Worm (Caenorhabditis elegans): ENCODE data around the gene C36A4.10.
A peak's percentile ranks its signal among the peaks of the same experiment; 100 is the strongest.

The C36A4.10 gene

DNA sequence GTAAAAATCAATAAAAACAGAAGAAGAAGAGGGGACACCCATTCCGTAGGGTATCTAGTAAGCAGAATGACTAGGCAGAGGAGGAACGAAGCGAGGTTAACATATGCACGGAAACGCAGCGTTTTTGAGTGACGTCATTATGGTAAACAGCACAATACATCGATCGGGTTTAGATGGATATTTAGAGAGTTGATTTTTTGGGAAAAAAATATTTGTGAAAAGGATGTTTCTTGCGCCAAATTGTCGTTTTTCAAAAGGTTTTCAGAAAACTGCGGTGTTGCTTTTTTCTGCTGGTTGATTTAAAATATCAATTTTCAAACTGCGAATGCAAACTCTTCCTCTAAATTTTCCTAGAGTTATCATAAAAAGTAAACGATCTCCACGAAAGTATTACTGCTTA, at the start of gene C36A4.10:
TSS of gene C36A4.10 (minus strand) at position 101 of the 400 bp plus-strand sequence.
- no peak for TF ChIP-seq aly-1 (tag; optimal IDR thresholded peaks at IDR 0.05)
- no peak for TF ChIP-seq hnd-1 (tag; optimal IDR thresholded peaks at IDR 0.05)
- TF ChIP-seq tbx-11 (GFP tag; IDR thresholded peaks at IDR 0.05) = no peak
- TF ChIP-seq sea-1 (GFP tag; conservative IDR thresholded peaks at IDR 0.05) = no peak
- TF ChIP-seq ama-1 (optimal IDR thresholded peaks at IDR 0.05) = no peak
- TF ChIP-seq ceh-13 (GFP tag; optimal IDR thresholded peaks at IDR 0.05) = no peak
- TF ChIP-seq ets-7 (tag; optimal IDR thresholded peaks at IDR 0.05) = no peak
- no peak for TF ChIP-seq B0310.2 (tag; optimal IDR thresholded peaks at IDR 0.05)
- no peak for TF ChIP-seq F13C5.2 (tag; optimal IDR thresholded peaks at IDR 0.05)

DNA sequence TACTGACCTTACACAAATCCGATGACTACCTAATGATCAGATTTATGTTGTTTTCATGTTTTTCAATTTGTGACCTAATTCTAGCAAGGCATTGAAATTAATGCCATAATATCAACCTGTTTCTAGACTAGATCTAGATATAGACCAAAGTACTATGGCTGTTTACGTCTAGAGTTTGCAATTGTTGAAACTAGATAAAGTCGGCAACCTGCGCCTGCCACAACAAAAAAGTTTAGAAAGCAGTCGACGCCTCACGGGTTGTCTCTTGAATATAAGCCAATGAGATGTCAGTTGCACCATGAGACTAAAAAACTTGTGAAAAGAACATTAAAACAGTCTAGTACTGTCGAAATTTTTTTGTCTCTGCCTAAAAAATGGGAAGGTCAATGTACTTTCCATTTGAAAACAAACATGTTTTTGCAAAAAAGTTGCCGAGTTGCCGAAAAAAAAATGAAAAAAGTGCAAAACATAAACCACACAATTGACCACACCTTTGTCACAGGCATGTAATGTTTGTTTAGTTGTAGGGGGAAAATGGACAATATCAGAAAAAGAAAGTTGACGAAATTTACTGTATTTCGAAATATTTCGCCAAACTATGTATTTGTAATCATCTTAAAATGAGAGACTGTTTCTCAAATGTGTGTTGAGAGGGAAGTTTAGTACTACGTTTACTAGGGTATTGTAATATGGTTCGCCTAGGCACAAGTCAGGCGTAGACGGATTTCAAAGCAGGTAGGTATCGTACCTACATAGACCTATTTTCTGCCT, 47.9 kb upstream of the C36A4.10 start:
- TF ChIP-seq aly-1 (tag; optimal IDR thresholded peaks at IDR 0.05) (no peak), ets-7 (tag; optimal IDR thresholded peaks at IDR 0.05) (no peak), tbx-37 (GFP tag; conservative IDR thresholded peaks at IDR 0.05) (no peak), scrt-1 (GFP tag; IDR thresholded peaks at IDR 0.05) (no peak), tbx-11 (GFP tag; IDR thresholded peaks at IDR 0.05) (no peak), ceh-36 (tag; optimal IDR thresholded peaks at IDR 0.05) (no peak), ama-1 (optimal IDR thresholded peaks at IDR 0.05) (no peak), pes-1 (GFP tag; IDR thresholded peaks at IDR 0.05) (no peak), hmg-4 (GFP tag; optimal IDR thresholded peaks at IDR 0.05) (no peak), F13C5.2 (tag; optimal IDR thresholded peaks at IDR 0.05) (no peak), tra-4 (tag; optimal IDR thresholded peaks at IDR 0.05) (no peak), sea-1 (GFP tag; conservative IDR thresholded peaks at IDR 0.05) (no peak)

DNA sequence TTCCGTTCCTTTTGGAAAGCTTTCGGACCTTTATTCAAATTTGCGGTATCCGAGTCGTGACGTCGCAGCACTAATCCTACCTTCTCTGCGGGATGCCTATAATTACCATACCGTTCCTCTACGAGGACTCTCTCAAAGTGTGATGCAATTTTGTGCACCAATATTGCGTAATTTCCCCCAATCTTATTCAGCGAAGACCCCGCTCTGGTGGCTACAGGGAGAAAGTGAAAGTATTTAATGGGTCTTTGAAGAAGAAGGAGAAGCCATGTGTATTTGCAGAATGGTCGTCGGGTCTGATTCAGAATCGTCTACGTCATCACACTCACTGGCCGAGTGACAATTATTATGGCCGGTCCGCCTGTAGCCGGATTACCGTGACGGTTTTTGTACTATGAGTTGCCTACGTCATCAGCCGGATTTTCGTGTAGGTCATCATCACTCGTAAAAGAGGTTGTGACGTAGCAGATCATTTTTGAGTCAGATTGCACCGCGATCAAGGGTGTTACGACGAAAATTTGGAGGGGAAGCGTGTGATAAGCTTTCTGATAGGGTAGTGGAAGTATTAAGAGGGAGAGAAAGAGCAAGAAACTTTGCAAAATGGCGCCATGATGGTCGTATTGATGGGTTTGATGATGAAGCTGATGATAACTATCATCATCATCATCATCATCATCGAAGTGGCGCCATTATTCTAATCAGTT, 45.1 kb upstream of the C36A4.10 start:
- TF ChIP-seq sea-1 (GFP tag; conservative IDR thresholded peaks at IDR 0.05) = no peak
- TF ChIP-seq ceh-36 (tag; optimal IDR thresholded peaks at IDR 0.05) = peak; percentile 56

DNA sequence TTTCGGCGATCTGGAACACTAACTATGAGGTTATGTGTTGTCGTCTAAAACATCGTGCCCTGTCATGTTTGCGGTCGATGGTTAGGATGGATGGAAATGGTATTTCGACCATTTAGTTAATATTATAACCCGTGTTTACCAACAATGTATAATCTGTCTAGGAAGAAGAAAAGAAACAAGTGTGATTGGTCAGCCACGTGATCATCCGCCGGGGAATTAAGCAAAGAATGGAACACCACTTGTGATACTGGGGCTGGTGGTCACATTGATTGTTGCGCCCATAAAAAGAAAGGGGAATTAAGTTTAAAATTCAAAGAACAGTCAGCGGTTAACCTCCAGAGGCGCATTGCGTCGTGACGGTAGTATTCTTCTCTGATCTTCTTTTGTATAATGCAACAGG, 44.3 kb upstream of the C36A4.10 start:
- TF ChIP-seq ama-1 (optimal IDR thresholded peaks at IDR 0.05) (no peak), pes-1 (GFP tag; IDR thresholded peaks at IDR 0.05) (no peak), hnd-1 (tag; optimal IDR thresholded peaks at IDR 0.05) (no peak), ceh-13 (GFP tag; optimal IDR thresholded peaks at IDR 0.05) (no peak), B0310.2 (tag; optimal IDR thresholded peaks at IDR 0.05) (no peak), F13C5.2 (tag; optimal IDR thresholded peaks at IDR 0.05) (no peak), hmg-4 (GFP tag; optimal IDR thresholded peaks at IDR 0.05) (no peak), tbx-11 (GFP tag; IDR thresholded peaks at IDR 0.05) (no peak), hmbx-1 (tag; optimal IDR thresholded peaks at IDR 0.05) (no peak), sea-1 (GFP tag; conservative IDR thresholded peaks at IDR 0.05) (no peak)

DNA sequence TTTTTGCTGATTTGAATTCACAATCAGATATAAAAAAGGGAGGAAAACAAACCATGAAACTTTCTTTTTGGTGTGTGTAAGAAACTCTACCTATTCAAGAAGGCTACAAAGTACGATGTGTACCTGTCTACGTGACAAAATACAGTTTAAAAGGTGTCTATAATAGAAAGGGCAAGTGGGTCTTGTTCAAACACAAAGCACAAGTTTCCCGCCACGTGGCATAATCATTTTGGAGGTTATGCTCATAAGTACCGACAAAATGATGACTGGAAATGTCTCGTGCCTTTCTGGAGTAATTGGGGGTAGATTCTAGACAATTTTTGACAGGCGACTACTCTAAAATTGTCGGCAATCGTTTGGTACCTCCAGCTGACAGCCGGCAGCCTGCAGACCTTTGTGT, 43.6 kb upstream of the C36A4.10 start:
- TF ChIP-seq hmbx-1 (tag; optimal IDR thresholded peaks at IDR 0.05) = no peak

DNA sequence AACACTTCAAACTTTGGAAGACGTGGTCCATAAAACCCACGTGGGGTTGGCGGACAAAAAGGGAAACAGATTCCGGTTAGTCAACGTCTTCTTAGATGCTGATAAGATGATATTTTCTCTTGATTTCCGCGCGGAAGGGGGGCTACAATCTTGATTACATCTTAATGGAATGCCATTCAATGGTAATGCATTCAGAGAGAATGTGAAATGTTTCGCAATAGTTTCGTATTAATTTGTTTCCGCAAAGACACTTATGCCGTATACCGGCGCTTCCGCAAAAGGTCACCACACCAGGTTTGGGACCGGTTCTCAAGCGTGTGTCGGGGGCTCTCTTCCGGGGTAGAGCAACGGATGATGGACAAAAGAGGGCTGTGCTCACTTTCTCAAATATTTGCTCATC, 43.2 kb upstream of the C36A4.10 start:
- no peak for TF ChIP-seq hnd-1 (tag; optimal IDR thresholded peaks at IDR 0.05)
- TF ChIP-seq B0310.2 (tag; optimal IDR thresholded peaks at IDR 0.05) = no peak
- TF ChIP-seq tbx-37 (GFP tag; conservative IDR thresholded peaks at IDR 0.05) = no peak
- no peak for TF ChIP-seq ama-1 (optimal IDR thresholded peaks at IDR 0.05)
- no peak for TF ChIP-seq ceh-36 (tag; optimal IDR thresholded peaks at IDR 0.05)
- no peak for TF ChIP-seq scrt-1 (GFP tag; IDR thresholded peaks at IDR 0.05)
- TF ChIP-seq ceh-13 (GFP tag; optimal IDR thresholded peaks at IDR 0.05) = no peak
- TF ChIP-seq sea-1 (GFP tag; conservative IDR thresholded peaks at IDR 0.05) = no peak
- no peak for TF ChIP-seq pes-1 (GFP tag; IDR thresholded peaks at IDR 0.05)
- no peak for TF ChIP-seq tbx-11 (GFP tag; IDR thresholded peaks at IDR 0.05)
- TF ChIP-seq ets-7 (tag; optimal IDR thresholded peaks at IDR 0.05) = no peak

DNA sequence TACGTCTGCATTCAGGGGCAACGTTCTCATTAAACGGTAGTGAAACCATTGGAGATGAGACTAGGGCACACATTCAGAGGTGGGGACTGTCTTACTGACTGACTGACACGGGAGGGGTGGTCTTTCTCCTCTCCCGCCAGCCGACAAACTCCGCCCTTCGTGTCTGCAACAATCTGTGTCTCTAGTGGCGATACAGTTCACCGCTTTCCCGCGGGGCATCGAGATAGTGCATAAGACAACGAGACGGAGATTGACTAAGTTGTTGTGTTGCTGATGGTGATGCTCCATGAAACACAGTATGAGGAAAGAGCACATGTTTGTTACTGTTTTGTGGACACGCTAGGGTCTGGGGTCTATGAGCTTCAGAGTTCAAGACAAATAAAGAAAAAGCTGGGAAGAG, 42.1 kb upstream of the C36A4.10 start:
- TF ChIP-seq F13C5.2 (tag; optimal IDR thresholded peaks at IDR 0.05) (no peak), hmg-4 (GFP tag; optimal IDR thresholded peaks at IDR 0.05) (peak; percentile 48)

DNA sequence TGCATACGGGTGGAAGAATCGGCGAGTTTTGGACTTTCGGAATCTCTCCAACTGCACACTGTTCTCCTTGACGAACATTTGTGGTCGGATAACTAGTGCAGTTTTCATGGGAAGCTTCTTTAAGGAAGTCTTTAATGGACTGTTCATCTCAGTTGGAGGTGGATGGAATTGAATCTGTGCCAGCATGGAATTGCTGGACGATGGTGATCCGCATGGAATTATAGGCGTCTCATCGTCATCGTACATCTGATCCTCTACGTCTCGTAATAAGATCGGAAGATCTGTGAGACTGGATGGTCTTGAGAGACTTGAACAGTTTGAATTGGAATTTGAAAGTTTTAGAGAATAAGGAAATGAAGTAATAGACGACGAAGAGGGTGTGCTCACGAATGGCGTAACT, 41.7 kb upstream of the C36A4.10 start:
- peak; percentile 50 for TF ChIP-seq ama-1 (optimal IDR thresholded peaks at IDR 0.05)
- TF ChIP-seq flt-1 (GFP tag; IDR thresholded peaks at IDR 0.05) = no peak
